Fruit fly (Drosophila melanogaster) Kc167 (cell line): ENCODE data around the gene PLCXD.

Experiments used
- Myc ChIP-seq: fragments of >200 bp; optimal IDR thresholded peaks from 2 replicates; lab custom pipeline; 2017; ENCODE audit warnings: missing external identifiers
- Sin3A ChIP-seq: fragments of >200 bp; optimal IDR thresholded peaks from 2 replicates; lab custom pipeline; 2018; ENCODE audit warnings: missing external identifiers
- h ChIP-seq: fragments of >200 bp; optimal IDR thresholded peaks from 3 replicates; lab custom pipeline; 2018; ENCODE audit warnings: missing external identifiers
- psq ChIP-seq: fragments of >200 bp; optimal IDR thresholded peaks from 2 replicates; lab custom pipeline; 2017; ENCODE audit warnings: missing external identifiers
- ttk ChIP-seq: sonication (Bioruptor generic); optimal IDR thresholded peaks from 2 replicates; lab custom pipeline; 2017; ENCODE audit warnings: missing external identifiers

DNA sequence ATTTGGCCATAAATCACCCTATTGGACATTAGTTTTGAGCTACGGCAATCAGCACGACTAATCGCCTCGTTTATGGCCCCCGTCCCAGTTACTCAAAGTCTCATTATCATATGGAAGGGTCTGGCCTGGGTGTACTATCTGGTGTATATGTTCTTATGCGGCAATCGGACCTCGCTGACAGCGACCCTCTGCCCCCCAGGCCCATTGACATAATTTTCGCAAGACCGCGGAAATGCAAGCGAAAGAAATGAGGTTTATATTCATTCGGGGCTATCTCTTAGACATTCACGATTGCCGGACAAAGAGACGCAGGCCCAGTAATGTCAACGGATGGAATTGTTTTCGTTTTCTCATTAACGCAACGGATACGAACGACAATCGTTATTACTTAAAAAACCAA lies 20.4 kb upstream of the PLCXD start:
- TF ChIP-seq psq (no peak), ttk (lab: Kevin White, UChicago) (no peak), h (lab: Kevin White, UChicago) (no peak), Sin3A (lab: Kevin White, UChicago) (no peak), Myc (no peak)
